Worm (Caenorhabditis elegans) whole organism, mixed stage, embryonic: Measurements from ENCODE around the gene Y38H8A.1.

Experiments used
- M03D4.4 ChIP-seq: sonication (generic microtip); optimal IDR thresholded peaks from 2 replicates; lab custom pipeline; 2017; ENCODE audit warnings: mild to moderate bottlenecking, missing genetic modification characterization, missing compliant biosample characterization
- bed-3 ChIP-seq: fragments of 200-800 bp; sonication (Bioruptor generic); optimal IDR thresholded peaks from 3 replicates; lab custom pipeline; 2018; ENCODE audit warnings: mild to moderate bottlenecking, missing genetic modification characterization, moderate library complexity, missing compliant biosample characterization
- blmp-1 ChIP-seq: fragments of 150-350 bp; optimal IDR thresholded peaks from 2 replicates; lab custom pipeline; 2014; ENCODE audit warnings: missing biosample characterization, missing genetic modification characterization
- ceh-39 ChIP-seq: fragments of 150-350 bp; optimal IDR thresholded peaks from 2 replicates; lab custom pipeline; 2014; ENCODE audit warnings: missing biosample characterization, missing genetic modification characterization
- ceh-43 ChIP-seq: fragments of 200-800 bp; sonication (Bioruptor generic); optimal IDR thresholded peaks from 2 replicates; lab custom pipeline; 2018; ENCODE audit warnings: mild to moderate bottlenecking, missing genetic modification characterization, moderate library complexity, missing compliant biosample characterization
- ceh-83 ChIP-seq: fragments of 200-800 bp; sonication (Bioruptor generic); optimal IDR thresholded peaks from 2 replicates; lab custom pipeline; 2018; ENCODE audit warnings: mild to moderate bottlenecking, missing genetic modification characterization, missing compliant biosample characterization
- ces-1 ChIP-seq: fragments of 150-350 bp; optimal IDR thresholded peaks from 2 replicates; lab custom pipeline; 2014; ENCODE audit warnings: missing biosample characterization, missing genetic modification reagents, missing genetic modification characterization
- cnd-1 ChIP-seq: fragments of 200-800 bp; sonication (Bioruptor generic); optimal IDR thresholded peaks from 2 replicates; lab custom pipeline; 2018; ENCODE audit warnings: mild to moderate bottlenecking, missing genetic modification characterization, missing compliant biosample characterization
- drap-1 ChIP-seq: fragments of 200-800 bp; sonication (Bioruptor generic); optimal IDR thresholded peaks from 3 replicates; lab custom pipeline; 2018; ENCODE audit warnings: mild to moderate bottlenecking, missing genetic modification characterization, missing compliant biosample characterization
- elt-1 ChIP-seq: sonication (generic microtip); optimal IDR thresholded peaks from 2 replicates; lab custom pipeline; 2017; ENCODE audit warnings: missing genetic modification characterization, mild to moderate bottlenecking, missing compliant biosample characterization, antibody characterized with exemption, moderate library complexity, borderline replicate concordance; ENCODE audit not compliant: insufficient read depth
- elt-3 ChIP-seq: fragments of 150-350 bp; optimal IDR thresholded peaks from 2 replicates; lab custom pipeline; 2014; ENCODE audit warnings: missing biosample characterization, missing genetic modification characterization
- flh-1 ChIP-seq: fragments of 200-800 bp; sonication (Bioruptor generic); optimal IDR thresholded peaks from 2 replicates; lab custom pipeline; 2018; ENCODE audit warnings: mild to moderate bottlenecking, missing genetic modification characterization, moderate library complexity, missing compliant biosample characterization
- ham-2 ChIP-seq: fragments of 200-800 bp; sonication (Bioruptor generic); optimal IDR thresholded peaks from 2 replicates; lab custom pipeline; 2018; ENCODE audit warnings: mild to moderate bottlenecking, missing genetic modification characterization, missing compliant biosample characterization
- lin-13 ChIP-seq: fragments of 150-350 bp; optimal IDR thresholded peaks from 2 replicates; lab custom pipeline; 2014; ENCODE audit warnings: missing biosample characterization, missing genetic modification characterization
- lin-32 ChIP-seq: fragments of 200-800 bp; sonication (Bioruptor generic); optimal IDR thresholded peaks from 2 replicates; lab custom pipeline; 2018; ENCODE audit warnings: mild to moderate bottlenecking, missing genetic modification characterization, missing compliant biosample characterization
- lsy-2 ChIP-seq: fragments of 150-350 bp; optimal IDR thresholded peaks from 2 replicates; lab custom pipeline; 2014; ENCODE audit warnings: missing biosample characterization, missing genetic modification characterization
- mab-5 ChIP-seq: fragments of 150-350 bp; optimal IDR thresholded peaks from 2 replicates; lab custom pipeline; 2014; ENCODE audit warnings: missing biosample characterization, missing genetic modification characterization
- mep-1 ChIP-seq: fragments of 150-350 bp; optimal IDR thresholded peaks from 2 replicates; lab custom pipeline; 2017; ENCODE audit warnings: missing biosample characterization, missing genetic modification reagents, missing genetic modification characterization, inconsistent platforms
- mls-2 ChIP-seq: sonication (generic microtip); optimal IDR thresholded peaks from 2 replicates; lab custom pipeline; 2016; ENCODE audit warnings: mild to moderate bottlenecking, missing genetic modification characterization, moderate library complexity, missing compliant biosample characterization
- nhr-12 ChIP-seq: fragments of 150-350 bp; optimal IDR thresholded peaks from 2 replicates; lab custom pipeline; 2014; ENCODE audit warnings: missing biosample characterization, missing genetic modification characterization
- nhr-2 ChIP-seq: fragments of 150-350 bp; optimal IDR thresholded peaks from 2 replicates; lab custom pipeline; 2014; ENCODE audit warnings: missing biosample characterization, missing genetic modification characterization
- nhr-237 ChIP-seq: fragments of 150-350 bp; optimal IDR thresholded peaks from 2 replicates; lab custom pipeline; 2014; ENCODE audit warnings: missing biosample characterization, missing genetic modification characterization
- nhr-28 ChIP-seq: fragments of 150-350 bp; optimal IDR thresholded peaks from 2 replicates; lab custom pipeline; 2014; ENCODE audit warnings: missing biosample characterization, missing genetic modification characterization
- nhr-76 ChIP-seq: sonication (generic microtip); optimal IDR thresholded peaks from 2 replicates; lab custom pipeline; 2017; ENCODE audit warnings: missing biosample characterization, missing genetic modification characterization
- pha-4 ChIP-seq: fragments of 150-350 bp; optimal IDR thresholded peaks from 2 replicates; lab custom pipeline; 2018; ENCODE audit warnings: missing biosample characterization, missing genetic modification reagents, missing genetic modification characterization
- sem-2 ChIP-seq: fragments of 200-800 bp; sonication (Bioruptor generic); optimal IDR thresholded peaks from 2 replicates; lab custom pipeline; 2018; ENCODE audit warnings: mild to moderate bottlenecking, missing genetic modification characterization, missing compliant biosample characterization
- snpc-4 ChIP-seq: fragments of 150-350 bp; optimal IDR thresholded peaks from 2 replicates; lab custom pipeline; 2014; ENCODE audit warnings: missing biosample characterization, missing genetic modification characterization
- sptf-1 ChIP-seq: sonication (generic microtip); optimal IDR thresholded peaks from 2 replicates; lab custom pipeline; 2017; ENCODE audit warnings: mild to moderate bottlenecking, missing genetic modification characterization, moderate library complexity, missing compliant biosample characterization
- tbx-8 ChIP-seq: fragments of 200-800 bp; sonication (Bioruptor generic); optimal IDR thresholded peaks from 2 replicates; lab custom pipeline; 2018; ENCODE audit warnings: mild to moderate bottlenecking, missing genetic modification characterization, moderate library complexity, missing compliant biosample characterization
- unc-120 ChIP-seq: sonication (generic microtip); optimal IDR thresholded peaks from 2 replicates; lab custom pipeline; 2017; ENCODE audit warnings: missing genetic modification characterization, missing compliant biosample characterization; ENCODE audit not compliant: poor library complexity, severe bottlenecking
- unc-39 ChIP-seq: fragments of 150-350 bp; optimal IDR thresholded peaks from 2 replicates; lab custom pipeline; 2014; ENCODE audit warnings: missing biosample characterization, missing genetic modification characterization
- zip-8 ChIP-seq: fragments of 150-350 bp; optimal IDR thresholded peaks from 2 replicates; lab custom pipeline; 2014; ENCODE audit warnings: missing biosample characterization, missing genetic modification characterization
- ztf-11 ChIP-seq: fragments of 150-350 bp; optimal IDR thresholded peaks from 2 replicates; lab custom pipeline; 2014; ENCODE audit warnings: missing biosample characterization, missing genetic modification characterization

Y38H8A.1 gene

ce11 chrIV:13505662-13506061 is 23.1 kb downstream of the Y38H8A.1 start, which contains the start of gene nlp-17:
Gene nlp-17, minus strand, starts transcription at chrIV:13505762.
- TF ChIP-seq nhr-2 (tag; lab: Kevin White, UChicago) (no peak), flh-1 (no peak), nhr-237 (tag; lab: Kevin White, UChicago) (no peak), unc-39 (tag; lab: Kevin White, UChicago) (no peak), nhr-28 (tag; lab: Kevin White, UChicago) (no peak), ztf-11 (tag; lab: Kevin White, UChicago) (no peak), mab-5 (tag; lab: Kevin White, UChicago) (no peak), sptf-1 (tag; lab: Kevin White, UChicago) (no peak), elt-3 (tag; lab: Kevin White, UChicago) (no peak), M03D4.4 (tag; lab: Kevin White, UChicago) (no peak), lsy-2 (tag; lab: Kevin White, UChicago) (no peak), zip-8 (tag; lab: Kevin White, UChicago) (no peak), tbx-8 (GFP tag; lab: Kevin White, UChicago) (no peak), unc-120 (tag; lab: Kevin White, UChicago) (no peak), ces-1 (GFP tag; lab: Kevin White, UChicago) (no peak), mep-1 (tag; lab: Kevin White, UChicago) (no peak), bed-3 (GFP tag; lab: Kevin White, UChicago) (no peak), ceh-39 (tag; lab: Kevin White, UChicago) (no peak)

DNA sequence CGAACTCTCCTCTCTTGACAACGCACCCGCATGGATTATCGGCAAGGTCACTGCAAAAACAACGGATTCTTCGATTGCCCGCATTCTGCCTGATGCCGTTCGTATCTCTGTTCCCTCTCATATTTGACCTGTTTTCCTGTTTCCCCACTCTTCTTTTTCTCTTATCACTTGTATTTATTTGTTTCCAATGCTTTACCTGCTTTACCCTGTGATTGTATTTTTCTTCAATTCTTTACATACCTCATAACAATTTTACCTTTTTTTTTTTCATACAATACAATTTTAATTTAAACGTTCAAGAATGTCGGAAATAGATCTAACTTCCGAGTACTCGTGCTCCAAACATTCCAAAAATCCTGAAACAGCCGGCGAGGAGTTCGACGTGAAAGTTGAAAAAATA is 26.4 kb downstream of the Y38H8A.1 start, which contains the start of gene afmd-2:
TSS of gene afmd-2 (plus strand) at position 301 of the 400 bp plus-strand sequence.
- TF ChIP-seq ceh-83 (GFP tag; lab: Kevin White, UChicago) (no peak), snpc-4 (tag; lab: Kevin White, UChicago) (no peak), lsy-2 (tag; lab: Kevin White, UChicago) (no peak), lin-32 (no peak), mls-2 (tag; lab: Kevin White, UChicago) (no peak), drap-1 (GFP tag; lab: Kevin White, UChicago) (no peak), nhr-28 (tag; lab: Kevin White, UChicago) (no peak), ceh-43 (GFP tag; lab: Kevin White, UChicago) (no peak), blmp-1 (tag; lab: Kevin White, UChicago) (no peak), elt-1 (tag; lab: Kevin White, UChicago) (no peak), nhr-12 (tag; lab: Kevin White, UChicago) (no peak), unc-120 (tag; lab: Kevin White, UChicago) (no peak), pha-4 (tag; lab: Kevin White, UChicago) (no peak), sem-2 (GFP tag; lab: Kevin White, UChicago) (no peak), lin-13 (tag; lab: Kevin White, UChicago) (no peak)

- TF ChIP-seq blmp-1 (tag; lab: Kevin White, UChicago) (no peak), sptf-1 (tag; lab: Kevin White, UChicago) (no peak), nhr-2 (tag; lab: Kevin White, UChicago) (no peak), zip-8 (tag; lab: Kevin White, UChicago) (no peak), nhr-237 (tag; lab: Kevin White, UChicago) (no peak), ceh-39 (tag; lab: Kevin White, UChicago) (no peak), nhr-28 (tag; lab: Kevin White, UChicago) (no peak), cnd-1 (tag; lab: Kevin White, UChicago) (no peak), elt-1 (tag; lab: Kevin White, UChicago) (no peak)
Observed at ce11 chrIV:13510049-13510448, 27.5 kb downstream of the Y38H8A.1 start.

ce11 chrIV:13512112-13512569 is 29.6 kb downstream of the Y38H8A.1 start, which contains the start of gene puf-3:
Gene puf-3, minus strand, starts transcription at chrIV:13512162.
- TF ChIP-seq bed-3 (GFP tag; lab: Kevin White, UChicago) (no peak), flh-1 (no peak), nhr-2 (tag; lab: Kevin White, UChicago) (no peak), pha-4 (tag; lab: Kevin White, UChicago) (no peak), nhr-237 (tag; lab: Kevin White, UChicago) (no peak), lsy-2 (tag; lab: Kevin White, UChicago) (no peak), nhr-76 (no peak), M03D4.4 (tag; lab: Kevin White, UChicago) (no peak), ham-2 (GFP tag; lab: Kevin White, UChicago) (no peak), elt-3 (tag; lab: Kevin White, UChicago) (no peak), mab-5 (tag; lab: Kevin White, UChicago) (no peak), tbx-8 (GFP tag; lab: Kevin White, UChicago) (no peak), drap-1 (GFP tag; lab: Kevin White, UChicago) (no peak), ceh-39 (tag; lab: Kevin White, UChicago) (no peak)
